Worm (Caenorhabditis elegans) whole organism, midembryonic: ENCODE measurements around the gene H19J13.2.

Experiments used
- T22C8.4 ChIP-seq: fragments of 200-800 bp; sonication (Bioruptor generic); IDR thresholded peaks from 2 replicates; pipeline ENCODE4 v1.3.6; 2022; ENCODE audit warnings: missing genetic modification characterization, missing compliant biosample characterization
- cog-1 ChIP-seq: sonication (generic microtip); optimal IDR thresholded peaks from 2 replicates; lab custom pipeline; 2016; ENCODE audit warnings: missing genetic modification characterization, missing compliant biosample characterization
- flt-1 ChIP-seq: fragments of 200-800 bp; sonication (Bioruptor generic); IDR thresholded peaks from 2 replicates; pipeline ENCODE4 v1.3.6; 2022; ENCODE audit warnings: missing genetic modification characterization, missing compliant biosample characterization
- klf-2 ChIP-seq: fragments of 200-800 bp; sonication (Bioruptor generic); conservative IDR thresholded peaks from 2 replicates; pipeline ENCODE4 v1.3.6; 2022; ENCODE audit warnings: missing genetic modification reagents, missing genetic modification characterization, missing compliant biosample characterization
- med-1 ChIP-seq: sonication (generic microtip); optimal IDR thresholded peaks from 2 replicates; lab custom pipeline; 2017; ENCODE audit warnings: missing genetic modification characterization, mild to moderate bottlenecking, missing compliant biosample characterization, antibody characterized with exemption, missing genetic modification reagents; ENCODE audit not compliant: insufficient read depth
- ref-1 ChIP-seq: fragments of 200-800 bp; sonication (Bioruptor generic); conservative IDR thresholded peaks from 2 replicates; pipeline ENCODE4 v1.3.6; 2022; ENCODE audit warnings: missing genetic modification reagents, missing genetic modification characterization, missing compliant biosample characterization
- tab-1 ChIP-seq: fragments of 200-800 bp; sonication (Bioruptor generic); IDR thresholded peaks from 2 replicates; pipeline ENCODE4 v1.3.6; 2022; ENCODE audit warnings: missing genetic modification characterization, missing compliant biosample characterization
- ztf-23 ChIP-seq: fragments of 200-800 bp; sonication (Bioruptor generic); IDR thresholded peaks from 2 replicates; pipeline ENCODE4 v1.3.6; 2022; ENCODE audit warnings: missing genetic modification reagents, missing genetic modification characterization, missing compliant biosample characterization
- ztf-29 ChIP-seq: fragments of 200-800 bp; sonication (Bioruptor generic); IDR thresholded peaks from 2 replicates; pipeline ENCODE4 v1.3.6; 2022; ENCODE audit warnings: missing genetic modification reagents, missing genetic modification characterization, missing compliant biosample characterization

Gene H19J13.2

ce11 chrX:12242902-12243301 lies 30.9 kb downstream of the H19J13.2 start:
- TF ChIP-seq cog-1 (tag; lab: Kevin White, UChicago) (no peak), ztf-29 (GFP tag; lab: Robert Waterston, UW) (no peak), ztf-23 (no peak), tab-1 (no peak), klf-2 (no peak), med-1 (GFP tag; lab: Kevin White, UChicago) (no peak), flt-1 (GFP tag; lab: Robert Waterston, UW) (no peak), T22C8.4 (GFP tag; lab: Robert Waterston, UW) (no peak), ref-1 (GFP tag; lab: Robert Waterston, UW) (no peak)

- TF ChIP-seq flt-1 (GFP tag; lab: Robert Waterston, UW): no peak
- TF ChIP-seq ztf-29 (GFP tag; lab: Robert Waterston, UW): no peak
- no peak for TF ChIP-seq T22C8.4 (GFP tag; lab: Robert Waterston, UW)
- no peak for TF ChIP-seq klf-2
Measured at ce11 chrX:12241457-12241856, 32.3 kb downstream of the H19J13.2 start, which contains the start of gene cest-3. Gene cest-3, plus strand, starts transcription at chrX:12241646.

ce11 chrX:12235388-12235787 lies 38.4 kb downstream of the H19J13.2 start, which contains the start of gene C23H4.6:
Gene C23H4.6, plus strand, starts transcription at chrX:12235606.
- TF ChIP-seq ztf-23 (no peak), med-1 (GFP tag; lab: Kevin White, UChicago) (no peak), tab-1 (no peak), cog-1 (tag; lab: Kevin White, UChicago) (no peak), klf-2 (no peak), T22C8.4 (GFP tag; lab: Robert Waterston, UW) (no peak), flt-1 (GFP tag; lab: Robert Waterston, UW) (no peak), ref-1 (GFP tag; lab: Robert Waterston, UW) (no peak), ztf-29 (GFP tag; lab: Robert Waterston, UW) (no peak)

- no peak for TF ChIP-seq flt-1 (GFP tag; lab: Robert Waterston, UW)
- TF ChIP-seq T22C8.4 (GFP tag; lab: Robert Waterston, UW): no peak
- no peak for TF ChIP-seq ztf-23
- TF ChIP-seq med-1 (GFP tag; lab: Kevin White, UChicago): no peak
- TF ChIP-seq tab-1: no peak
- TF ChIP-seq ref-1 (GFP tag; lab: Robert Waterston, UW): no peak
Measured at ce11 chrX:12234424-12234823, 39.3 kb downstream of the H19J13.2 start.

- TF ChIP-seq cog-1 (tag; lab: Kevin White, UChicago) (no peak), ref-1 (GFP tag; lab: Robert Waterston, UW) (no peak), klf-2 (no peak)
Measured at ce11 chrX:12230357-12230756, 43.4 kb downstream of the H19J13.2 start.

- TF ChIP-seq ztf-23 (no peak), med-1 (GFP tag; lab: Kevin White, UChicago) (no peak), flt-1 (GFP tag; lab: Robert Waterston, UW) (no peak), klf-2 (no peak), T22C8.4 (GFP tag; lab: Robert Waterston, UW) (no peak), ztf-29 (GFP tag; lab: Robert Waterston, UW) (no peak), ref-1 (GFP tag; lab: Robert Waterston, UW) (no peak), cog-1 (tag; lab: Kevin White, UChicago) (no peak), tab-1 (no peak)
Measured at ce11 chrX:12229651-12230050, 44.1 kb downstream of the H19J13.2 start, which contains the start of gene cest-7. Gene cest-7, plus strand, starts transcription at chrX:12229951.

ce11 chrX:12227130-12227529 lies 46.6 kb downstream of the H19J13.2 start:
- TF ChIP-seq cog-1 (tag; lab: Kevin White, UChicago): no peak
- TF ChIP-seq ztf-23: no peak

ce11 chrX:12225970-12226369 lies 47.8 kb downstream of the H19J13.2 start, which contains the start of gene cest-9.1:
Gene cest-9.1, plus strand, starts transcription at chrX:12226182.
- TF ChIP-seq ztf-23 (no peak), T22C8.4 (GFP tag; lab: Robert Waterston, UW) (no peak), med-1 (GFP tag; lab: Kevin White, UChicago) (no peak), tab-1 (no peak), klf-2 (no peak), cog-1 (tag; lab: Kevin White, UChicago) (no peak), flt-1 (GFP tag; lab: Robert Waterston, UW) (no peak)
